Worm (Caenorhabditis elegans) whole organism, L4 larva: ENCODE data around the gene pals-33.

Source experiments
- D1046.2 ChIP-seq: fragments of 200-800 bp; sonication (Bioruptor generic); IDR thresholded peaks from 2 replicates; pipeline ENCODE4 v1.3.6; 2022; ENCODE audit warnings: missing genetic modification characterization, missing compliant biosample characterization
- F10B5.3 ChIP-seq: sonication (generic microtip); optimal IDR thresholded peaks from 2 replicates; lab custom pipeline; 2016; ENCODE audit warnings: mild to moderate bottlenecking, missing genetic modification characterization, missing compliant biosample characterization
- F37D6.2 ChIP-seq: sonication (generic microtip); optimal IDR thresholded peaks from 2 replicates; lab custom pipeline; 2016; ENCODE audit warnings: mild to moderate bottlenecking, missing genetic modification characterization, missing compliant biosample characterization
- R02D3.7 ChIP-seq: fragments of 150-350 bp; sonication (generic microtip); optimal IDR thresholded peaks from 3 replicates; lab custom pipeline; 2014; ENCODE audit warnings: missing biosample characterization, missing genetic modification characterization
- Y105C5A.15 ChIP-seq: fragments of 200-800 bp; sonication (Bioruptor generic); IDR thresholded peaks from 2 replicates; pipeline ENCODE4 v1.3.6; 2022; ENCODE audit warnings: missing genetic modification characterization, missing compliant biosample characterization
- ZK337.2 ChIP-seq: fragments of 200-800 bp; sonication (Bioruptor generic); IDR thresholded peaks from 2 replicates; pipeline ENCODE4 v1.3.6; 2022; ENCODE audit warnings: missing genetic modification reagents, missing genetic modification characterization, missing compliant biosample characterization
- aha-1 ChIP-seq: fragments of 150-350 bp; peaks from one replicate; lab custom pipeline; 2014; ENCODE audit warnings: missing biosample characterization, missing genetic modification characterization
- ama-1 ChIP-seq: fragments of 150-350 bp; optimal IDR thresholded peaks from 2 replicates; lab custom pipeline; 2014; ENCODE audit warnings: inconsistent platforms, mixed read lengths
- ceh-28 ChIP-seq: fragments of 150-350 bp; optimal IDR thresholded peaks from 2 replicates; lab custom pipeline; 2014; ENCODE audit warnings: missing biosample characterization, missing genetic modification reagents, missing genetic modification characterization
- ceh-32 ChIP-seq: sonication (generic microtip); optimal IDR thresholded peaks from 2 replicates; lab custom pipeline; 2016; ENCODE audit warnings: mild to moderate bottlenecking, missing genetic modification characterization, missing compliant biosample characterization; ENCODE audit not compliant: poor library complexity
- ceh-44 ChIP-seq: fragments of 200-800 bp; sonication (Bioruptor generic); IDR thresholded peaks from 2 replicates; pipeline ENCODE4 v1.3.6; 2022; ENCODE audit warnings: missing genetic modification reagents, missing genetic modification characterization, missing compliant biosample characterization
- ces-1 ChIP-seq: fragments of 150-350 bp; sonication (generic microtip); optimal IDR thresholded peaks from 4 replicates; lab custom pipeline; 2014; ENCODE audit warnings: missing biosample characterization, missing genetic modification reagents, missing genetic modification characterization
- daf-8 ChIP-seq: fragments of 200-800 bp; sonication (Bioruptor generic); IDR thresholded peaks from 2 replicates; pipeline ENCODE4 v1.3.6; 2022; ENCODE audit warnings: missing genetic modification characterization, missing compliant biosample characterization
- dmd-8 ChIP-seq: fragments of 200-800 bp; sonication (Bioruptor generic); IDR thresholded peaks from 2 replicates; pipeline ENCODE4 v1.3.6; 2022; ENCODE audit warnings: missing genetic modification characterization, missing compliant biosample characterization
- dve-1 ChIP-seq: sonication (generic microtip); optimal IDR thresholded peaks from 2 replicates; lab custom pipeline; 2017; ENCODE audit warnings: antibody characterized with exemption, mild to moderate bottlenecking, missing genetic modification characterization, missing compliant biosample characterization; ENCODE audit not compliant: insufficient read depth
- egl-43 ChIP-seq: fragments of 200-800 bp; sonication (Bioruptor generic); IDR thresholded peaks from 2 replicates; pipeline ENCODE4 v1.3.6; 2022; ENCODE audit warnings: missing genetic modification reagents, missing genetic modification characterization, missing compliant biosample characterization
- fkh-10 ChIP-seq: fragments of 150-350 bp; optimal IDR thresholded peaks from 2 replicates; lab custom pipeline; 2014; ENCODE audit warnings: missing biosample characterization, missing genetic modification reagents, missing genetic modification characterization
- hlh-11 ChIP-seq: fragments of 200-800 bp; sonication (Bioruptor generic); optimal IDR thresholded peaks from 2 replicates; lab custom pipeline; 2018; ENCODE audit warnings: mild to moderate bottlenecking, missing genetic modification characterization, missing compliant biosample characterization
- lin-1 ChIP-seq: fragments of 200-800 bp; sonication (Bioruptor generic); IDR thresholded peaks from 2 replicates; pipeline ENCODE4 v1.3.6; 2022; ENCODE audit warnings: missing genetic modification reagents, missing genetic modification characterization, missing compliant biosample characterization
- lin-13 ChIP-seq: fragments of 150-350 bp; optimal IDR thresholded peaks from 2 replicates; lab custom pipeline; 2014; ENCODE audit warnings: missing biosample characterization, missing genetic modification reagents, missing genetic modification characterization
- lin-29 ChIP-seq: fragments of 200-800 bp; sonication (Bioruptor generic); IDR thresholded peaks from 2 replicates; pipeline ENCODE4 v1.3.6; 2022; ENCODE audit warnings: missing genetic modification reagents, missing genetic modification characterization, missing compliant biosample characterization
- lsy-2 ChIP-seq, 2 experiments: fragments of 150-350 bp in 1 of 2; sonication (generic microtip) in 1 of 2; optimal IDR thresholded peaks; 2 replicates each; lab custom pipeline; 2014 to 2017; ENCODE audit warnings: missing biosample characterization in 2 of 2, missing genetic modification characterization in 2 of 2
- madf-9 ChIP-seq: fragments of 200-800 bp; sonication (Bioruptor generic); conservative IDR thresholded peaks from 2 replicates; pipeline ENCODE4 v1.3.6; 2022; ENCODE audit warnings: missing genetic modification reagents, missing genetic modification characterization, missing compliant biosample characterization
- mdl-1 ChIP-seq, 2 experiments: fragments of 150-350 bp in 1 of 2; sonication (generic microtip) in 1 of 2; optimal IDR thresholded peaks; 2 replicates each; lab custom pipeline; 2014 to 2017; ENCODE audit warnings: missing biosample characterization in 2 of 2, missing genetic modification characterization in 2 of 2
- mdt-29 ChIP-seq: fragments of 200-800 bp; sonication (Bioruptor generic); IDR thresholded peaks from 2 replicates; pipeline ENCODE4 v1.3.6; 2022; ENCODE audit warnings: missing genetic modification reagents, missing genetic modification characterization, missing compliant biosample characterization
- mep-1 ChIP-seq: fragments of 150-350 bp; sonication (generic microtip); optimal IDR thresholded peaks from 3 replicates; lab custom pipeline; 2014; ENCODE audit warnings: missing biosample characterization, missing genetic modification characterization
- mxl-3 ChIP-seq: fragments of 200-800 bp; sonication (Bioruptor generic); optimal IDR thresholded peaks from 2 replicates; lab custom pipeline; 2018; ENCODE audit warnings: mild to moderate bottlenecking, missing genetic modification characterization, missing compliant biosample characterization
- nhr-11 ChIP-seq: fragments of 150-350 bp; optimal IDR thresholded peaks from 2 replicates; lab custom pipeline; 2014; ENCODE audit warnings: missing biosample characterization, missing genetic modification characterization
- nhr-111 ChIP-seq: fragments of 200-800 bp; sonication (Bioruptor generic); optimal IDR thresholded peaks from 2 replicates; lab custom pipeline; 2018; ENCODE audit warnings: mild to moderate bottlenecking, missing genetic modification characterization, missing compliant biosample characterization
- nhr-237 ChIP-seq: sonication (generic microtip); optimal IDR thresholded peaks from 2 replicates; lab custom pipeline; 2017; ENCODE audit warnings: missing biosample characterization, missing genetic modification characterization
- nhr-42 ChIP-seq: fragments of 200-800 bp; sonication (Bioruptor generic); IDR thresholded peaks from 2 replicates; pipeline ENCODE4 v1.3.6; 2022; ENCODE audit warnings: missing genetic modification characterization, missing compliant biosample characterization
- nhr-77 ChIP-seq: fragments of 150-350 bp; optimal IDR thresholded peaks from 2 replicates; lab custom pipeline; 2014; ENCODE audit warnings: missing biosample characterization, missing genetic modification characterization
- saeg-2 ChIP-seq: fragments of 200-800 bp; sonication (Bioruptor generic); IDR thresholded peaks from 2 replicates; pipeline ENCODE4 v1.3.6; 2022; ENCODE audit warnings: missing genetic modification reagents, missing genetic modification characterization, missing compliant biosample characterization
- set-16 ChIP-seq: fragments of 200-800 bp; sonication (Bioruptor generic); IDR thresholded peaks from 2 replicates; pipeline ENCODE4 v1.3.6; 2022; ENCODE audit warnings: missing genetic modification reagents, missing genetic modification characterization, missing compliant biosample characterization
- skn-1 ChIP-seq: fragments of 150-350 bp; optimal IDR thresholded peaks from 2 replicates; lab custom pipeline; 2014; ENCODE audit warnings: missing biosample characterization, missing genetic modification characterization
- snpc-1.2 ChIP-seq: fragments of 200-800 bp; sonication (Bioruptor generic); IDR thresholded peaks from 2 replicates; pipeline ENCODE4 v1.3.6; 2022; ENCODE audit warnings: missing genetic modification reagents, missing genetic modification characterization, missing compliant biosample characterization
- tra-1 ChIP-seq: fragments of 200-800 bp; sonication (Bioruptor generic); IDR thresholded peaks from 2 replicates; pipeline ENCODE4 v1.3.6; 2022; ENCODE audit warnings: missing genetic modification reagents, missing genetic modification characterization, missing compliant biosample characterization
- unc-130 ChIP-seq: sonication (generic microtip); optimal IDR thresholded peaks from 2 replicates; lab custom pipeline; 2016; ENCODE audit warnings: missing genetic modification reagents, missing genetic modification characterization, missing compliant biosample characterization
- vab-7 ChIP-seq: fragments of 200-800 bp; sonication (Bioruptor generic); IDR thresholded peaks from 2 replicates; pipeline ENCODE4 v1.3.6; 2022; ENCODE audit warnings: missing genetic modification reagents, missing genetic modification characterization, missing compliant biosample characterization
- zag-1 ChIP-seq: fragments of 150-350 bp; optimal IDR thresholded peaks from 2 replicates; lab custom pipeline; 2014; ENCODE audit warnings: missing biosample characterization, missing genetic modification characterization
- zip-11 ChIP-seq: fragments of 200-800 bp; sonication (Bioruptor generic); IDR thresholded peaks from 2 replicates; pipeline ENCODE4 v1.3.6; 2022; ENCODE audit warnings: missing genetic modification characterization, missing compliant biosample characterization
- zip-2 ChIP-seq: fragments of 150-350 bp; optimal IDR thresholded peaks from 2 replicates; lab custom pipeline; 2014; ENCODE audit warnings: missing biosample characterization, missing genetic modification characterization
- ztf-11 ChIP-seq: fragments of 150-350 bp; optimal IDR thresholded peaks from 2 replicates; lab custom pipeline; 2014; ENCODE audit warnings: missing biosample characterization, missing genetic modification characterization
- ztf-7 ChIP-seq: fragments of 150-350 bp; optimal IDR thresholded peaks from 2 replicates; lab custom pipeline; 2014; ENCODE audit warnings: missing biosample characterization, missing genetic modification characterization

The pals-33 gene

DNA sequence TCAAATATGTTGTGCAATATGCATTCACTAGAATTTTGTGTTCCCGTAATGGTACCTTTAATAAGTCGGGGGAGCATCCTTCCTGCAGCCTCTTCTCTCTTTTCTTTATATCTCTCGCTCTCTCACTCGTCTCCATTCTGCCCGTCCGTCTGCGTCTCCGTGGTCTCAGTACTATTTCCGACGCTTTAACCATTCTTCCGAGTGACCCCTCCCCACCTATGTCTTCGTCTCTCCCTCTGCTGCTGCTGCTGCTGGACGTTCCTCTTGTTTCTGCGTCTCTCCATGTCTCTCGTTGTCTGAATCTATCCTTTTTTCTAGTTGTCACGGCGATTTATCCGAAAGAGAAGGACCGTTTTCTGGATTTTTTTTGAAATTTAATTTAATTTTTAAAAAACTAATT lies 30.7 kb downstream of the pals-33 start (continued):
- TF ChIP-seq ceh-32 (tag; lab: Kevin White, UChicago) = no peak
- no peak for TF ChIP-seq skn-1 (tag; lab: Kevin White, UChicago)
- no peak for TF ChIP-seq aha-1 (tag; lab: Kevin White, UChicago)
- peak; percentile 8 for TF ChIP-seq mxl-3 (GFP tag; lab: Kevin White, UChicago)
- peak; percentile 67 for TF ChIP-seq dve-1 (tag; lab: Kevin White, UChicago)
- TF ChIP-seq R02D3.7 (tag; lab: Kevin White, UChicago) = no peak
- peak; percentile 70 for TF ChIP-seq mep-1 (tag; lab: Kevin White, UChicago)
- no peak for TF ChIP-seq unc-130 (GFP tag; lab: Kevin White, UChicago)
- TF ChIP-seq ZK337.2 (GFP tag; lab: Robert Waterston, UW) = no peak
- no peak for TF ChIP-seq lin-13
- TF ChIP-seq tra-1 = 0 out of 2 replicates have a peak, but pooled peaks have one; percentile 21
- peak in 1 of 2 experiments; percentile 66 for TF ChIP-seq lsy-2 (tag; optimal IDR thresholded peaks at IDR 0.05; lab: Kevin White, UChicago)
- peak; percentile 44; the same call in 1 of the 2 replicates for TF ChIP-seq egl-43 (GFP tag; lab: Robert Waterston, UW)
- 0 out of 2 replicates have a peak, but pooled peaks have one; percentile 55 for TF ChIP-seq dmd-8
- no peak for TF ChIP-seq ama-1 (lab: Kevin White, UChicago)
- TF ChIP-seq zip-11 (GFP tag; lab: Robert Waterston, UW) = no peak
- TF ChIP-seq hlh-11 = peak; percentile 79

DNA sequence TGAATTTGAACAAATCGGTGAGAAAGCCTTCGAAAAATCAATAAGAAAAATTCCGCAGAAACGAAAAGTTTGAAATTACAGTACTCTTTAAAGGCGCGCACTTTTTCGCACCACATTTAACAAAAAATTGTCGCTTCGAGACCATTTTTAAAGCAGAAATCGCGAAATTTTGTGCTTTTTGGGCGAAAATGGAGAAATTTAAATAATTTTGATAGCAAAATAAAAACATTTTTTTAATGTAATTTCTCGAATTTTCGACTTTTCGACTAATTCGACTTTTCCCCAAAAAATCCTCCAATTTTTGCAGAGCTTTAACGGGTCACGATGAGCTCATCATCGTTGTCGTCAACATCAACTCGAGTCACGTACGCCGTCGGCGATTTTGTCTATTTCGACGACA lies 31.5 kb downstream of the pals-33 start, which contains the start of gene lin-40:
Gene lin-40 (plus strand): TSS at position 301 of the 400 bp plus-strand sequence.
- no peak for TF ChIP-seq ces-1
- TF ChIP-seq ztf-11 (tag; lab: Kevin White, UChicago) = no peak
- TF ChIP-seq Y105C5A.15 (GFP tag; lab: Robert Waterston, UW) = no peak
- TF ChIP-seq mdl-1 (tag; optimal IDR thresholded peaks at IDR 0.05; lab: Kevin White, UChicago) = no peak
- TF ChIP-seq lin-29 (GFP tag; lab: Robert Waterston, UW) = no peak
- TF ChIP-seq zip-2 (tag; lab: Kevin White, UChicago) = no peak
- TF ChIP-seq nhr-11 (tag; lab: Kevin White, UChicago) = no peak
- TF ChIP-seq zag-1 (tag; lab: Kevin White, UChicago) = no peak
- no peak for TF ChIP-seq aha-1 (tag; lab: Kevin White, UChicago)

DNA sequence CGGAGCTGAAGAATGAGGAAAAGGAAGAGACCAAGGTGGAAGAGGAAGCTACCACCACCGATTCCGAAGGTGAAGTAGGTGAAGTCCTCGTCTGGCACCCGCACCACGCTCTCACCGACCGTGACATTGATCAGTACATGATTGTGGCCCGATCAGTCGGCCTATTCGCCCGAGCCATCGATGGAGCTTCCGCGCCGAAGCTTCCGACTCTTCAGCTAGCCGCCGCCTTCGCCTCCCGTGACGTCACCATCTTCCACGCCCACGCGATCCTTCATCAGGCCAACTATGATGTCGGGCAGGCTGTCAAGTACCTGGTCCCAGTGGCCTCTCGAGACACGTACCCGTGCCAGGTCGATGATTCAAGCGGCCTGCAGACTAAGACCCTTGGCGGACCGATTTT lies 33.0 kb downstream of the pals-33 start:
- TF ChIP-seq lin-1 (GFP tag; lab: Robert Waterston, UW) (no peak), aha-1 (tag; lab: Kevin White, UChicago) (peak; percentile 70), vab-7 (GFP tag; lab: Robert Waterston, UW) (no peak), set-16 (GFP tag; lab: Robert Waterston, UW) (peak; percentile 83), nhr-111 (GFP tag; lab: Kevin White, UChicago) (no peak), F37D6.2 (tag; lab: Kevin White, UChicago) (no peak), ceh-44 (GFP tag; lab: Robert Waterston, UW) (no peak), nhr-42 (GFP tag; lab: Robert Waterston, UW) (no peak), nhr-77 (tag; lab: Kevin White, UChicago) (no peak)

DNA sequence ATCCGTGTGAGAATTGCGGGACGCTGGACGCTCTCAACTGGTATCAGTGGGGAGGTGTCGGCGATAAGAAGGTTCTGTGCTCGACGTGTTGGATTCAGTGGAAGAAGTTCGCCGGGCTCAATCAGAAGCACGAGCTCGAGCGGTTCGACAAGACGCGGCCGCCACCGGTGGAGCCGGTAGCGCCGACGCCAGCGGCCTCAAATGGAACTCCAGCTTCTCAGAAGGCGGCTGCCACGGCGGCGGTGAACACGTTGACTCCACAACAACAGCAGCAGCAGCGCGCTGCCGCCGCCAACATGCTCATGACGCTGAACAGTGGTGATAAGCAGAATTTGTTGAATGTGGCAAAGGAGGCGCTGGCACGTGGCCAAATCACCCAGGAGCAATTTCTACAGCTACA lies 33.7 kb downstream of the pals-33 start:
- TF ChIP-seq mdt-29 (GFP tag; lab: Robert Waterston, UW) (no peak), daf-8 (GFP tag; lab: Robert Waterston, UW) (no peak), dmd-8 (no peak), fkh-10 (GFP tag; lab: Kevin White, UChicago) (no peak), F10B5.3 (tag; lab: Kevin White, UChicago) (no peak), hlh-11 (no peak), nhr-237 (tag; lab: Kevin White, UChicago) (no peak), mdl-1 (tag; optimal IDR thresholded peaks at IDR 0.05; lab: Kevin White, UChicago) (no peak), ceh-28 (no peak), snpc-1.2 (GFP tag; lab: Robert Waterston, UW) (no peak), set-16 (GFP tag; lab: Robert Waterston, UW) (peak; percentile 95), zip-2 (tag; lab: Kevin White, UChicago) (no peak), D1046.2 (GFP tag; lab: Robert Waterston, UW) (0 out of 2 replicates have a peak, but pooled peaks have one; percentile 15), madf-9 (no peak), unc-130 (GFP tag; lab: Kevin White, UChicago) (no peak), ztf-7 (no peak), saeg-2 (GFP tag; lab: Robert Waterston, UW) (0 out of 2 replicates have a peak, but pooled peaks have one; percentile 11)
